Worm (Caenorhabditis elegans) whole organism, L2 larva: ENCODE results near the gene srh-173.

ENCODE experiments used
- aly-2 ChIP-seq: fragments of 150-350 bp; optimal IDR thresholded peaks from 2 replicates; lab custom pipeline; 2014; ENCODE audit warnings: missing biosample characterization, missing genetic modification characterization
- ama-1 ChIP-seq: fragments of 150-350 bp; optimal IDR thresholded peaks from 2 replicates; lab custom pipeline; 2018; ENCODE audit warnings: inconsistent platforms
- ceh-82 ChIP-seq: fragments of 150-350 bp; optimal IDR thresholded peaks from 2 replicates; lab custom pipeline; 2014; ENCODE audit warnings: missing biosample characterization, missing genetic modification characterization
- egl-27 ChIP-seq: sonication (generic microtip); optimal IDR thresholded peaks from 3 replicates; lab custom pipeline; 2017; ENCODE audit warnings: missing biosample characterization, missing genetic modification reagents, missing genetic modification characterization
- elt-3 ChIP-seq: sonication (generic microtip); optimal IDR thresholded peaks from 2 replicates; lab custom pipeline; 2017; ENCODE audit warnings: missing biosample characterization, missing genetic modification characterization
- lsy-2 ChIP-seq, 2 experiments: fragments of 150-350 bp in 1 of 2; sonication (generic microtip) in 1 of 2; optimal IDR thresholded peaks; 2 replicates each; lab custom pipeline; 2014 to 2017; ENCODE audit warnings: missing biosample characterization in 2 of 2, missing genetic modification characterization in 2 of 2
- nhr-10 ChIP-seq: sonication (generic microtip); optimal IDR thresholded peaks from 2 replicates; lab custom pipeline; 2017; ENCODE audit warnings: missing biosample characterization, missing genetic modification characterization
- nhr-129 ChIP-seq: fragments of 150-350 bp; optimal IDR thresholded peaks from 2 replicates; lab custom pipeline; 2014; ENCODE audit warnings: missing biosample characterization, missing genetic modification characterization
- nhr-25 ChIP-seq: fragments of 150-350 bp; sonication (generic microtip); optimal IDR thresholded peaks from 3 replicates; lab custom pipeline; 2014; ENCODE audit warnings: missing biosample characterization, missing genetic modification characterization
- unc-62 ChIP-seq: fragments of 150-350 bp; optimal IDR thresholded peaks from 2 replicates; lab custom pipeline; 2014; ENCODE audit warnings: missing biosample characterization, missing genetic modification reagents, missing genetic modification characterization
- ztf-1 ChIP-seq: fragments of 200-800 bp; sonication (Bioruptor generic); conservative IDR thresholded peaks from 2 replicates; pipeline ENCODE4 v1.3.6; 2022; ENCODE audit warnings: missing genetic modification characterization, missing compliant biosample characterization

DNA sequence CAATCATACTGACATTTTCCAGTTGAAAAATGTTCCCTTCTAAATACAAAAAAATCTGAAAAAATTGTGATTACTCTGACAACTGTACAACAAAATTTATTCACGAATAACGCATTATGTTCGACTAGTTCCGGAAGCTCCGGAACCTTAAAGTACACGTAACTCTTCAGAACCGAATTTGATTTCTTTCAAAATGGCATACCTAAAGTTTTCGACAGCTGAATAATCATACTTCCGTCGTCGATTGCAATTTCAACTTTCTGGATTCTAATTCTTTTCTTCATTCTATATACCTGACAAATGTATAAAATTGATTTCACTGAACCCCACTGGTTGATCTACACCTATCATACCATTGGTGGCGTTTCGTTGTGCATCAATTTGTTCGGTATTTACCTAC, 14.6 kb downstream of the srh-173 start, which contains the start of gene sri-67:
- no peak for TF ChIP-seq aly-2 (tag; lab: Kevin White, UChicago)
- TF ChIP-seq unc-62 (GFP tag; lab: Kevin White, UChicago) = no peak
- no peak for TF ChIP-seq ceh-82 (tag; lab: Kevin White, UChicago)
- TF ChIP-seq nhr-129 = no peak
- TF ChIP-seq elt-3 = no peak
- TF ChIP-seq nhr-25 (tag; lab: Kevin White, UChicago) = no peak
- TF ChIP-seq ama-1 = no peak
- no peak for TF ChIP-seq egl-27
- TF ChIP-seq lsy-2 (tag; optimal IDR thresholded peaks at IDR 0.05; lab: Kevin White, UChicago) = no peak
- no peak for TF ChIP-seq nhr-10 (tag; lab: Kevin White, UChicago)
- no peak for TF ChIP-seq ztf-1 (GFP tag; lab: Robert Waterston, UW)
